Fruit fly (Drosophila melanogaster) whole organism, pupa: ENCODE data around the gene PGRP-LA.

Source experiments
- CG10348 ChIP-seq: fragments of 200-800 bp; sonication (Bioruptor generic); IDR thresholded peaks from 2 replicates; pipeline ENCODE4 v1.3.6; 2022; ENCODE audit warnings: missing biosample characterization, missing genetic modification characterization
- CG8301 ChIP-seq: fragments of 200-800 bp; sonication (Bioruptor generic); optimal IDR thresholded peaks from 2 replicates; lab custom pipeline; 2018; ENCODE audit warnings: missing biosample characterization, mild to moderate bottlenecking, missing genetic modification characterization
- Pif1A ChIP-seq: fragments of 200-800 bp; sonication (Bioruptor generic); optimal IDR thresholded peaks from 3 replicates; lab custom pipeline; 2016; ENCODE audit warnings: missing biosample characterization, missing genetic modification characterization
- Pif1B ChIP-seq: fragments of 200-800 bp; sonication (Bioruptor generic); optimal IDR thresholded peaks from 3 replicates; lab custom pipeline; 2016; ENCODE audit warnings: missing biosample characterization, missing genetic modification characterization

DNA sequence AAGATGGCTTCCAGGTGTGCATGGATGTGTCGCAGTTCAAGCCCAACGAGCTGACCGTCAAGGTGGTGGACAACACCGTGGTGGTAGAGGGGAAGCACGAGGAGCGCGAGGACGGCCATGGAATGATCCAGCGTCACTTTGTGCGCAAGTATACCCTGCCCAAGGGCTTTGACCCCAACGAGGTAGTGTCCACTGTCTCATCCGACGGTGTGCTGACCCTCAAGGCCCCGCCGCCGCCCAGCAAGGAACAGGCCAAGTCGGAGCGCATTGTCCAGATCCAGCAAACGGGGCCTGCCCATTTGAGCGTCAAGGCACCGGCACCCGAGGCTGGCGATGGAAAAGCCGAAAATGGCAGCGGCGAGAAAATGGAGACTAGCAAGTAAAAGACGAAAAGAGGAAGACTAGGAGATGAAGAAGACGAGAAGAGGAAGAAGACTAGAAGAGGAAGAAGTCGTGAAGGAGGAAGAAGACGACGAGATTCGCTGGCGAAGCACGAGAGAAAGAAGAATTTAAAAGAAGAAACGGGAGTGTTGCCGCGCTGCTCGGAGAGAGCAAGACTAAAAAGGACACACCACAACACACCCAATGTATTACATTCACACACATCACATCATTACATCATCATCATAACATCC is 50.4 kb downstream of the PGRP-LA start:
- no peak for TF ChIP-seq Pif1B (GFP tag; lab: Kevin White, UChicago)
- no peak for TF ChIP-seq Pif1A (GFP tag; lab: Kevin White, UChicago)
- no peak for TF ChIP-seq CG8301 (tag; lab: Kevin White, UChicago)
- TF ChIP-seq CG10348 = no peak
